Worm (Caenorhabditis elegans) whole organism, mixed stage, embryonic: ENCODE measurements around the gene T05C1.3.

Source experiments
- M03D4.4 ChIP-seq: sonication (generic microtip); optimal IDR thresholded peaks from 2 replicates; lab custom pipeline; 2017; ENCODE audit warnings: mild to moderate bottlenecking, missing genetic modification characterization, missing compliant biosample characterization
- bed-3 ChIP-seq: fragments of 200-800 bp; sonication (Bioruptor generic); optimal IDR thresholded peaks from 3 replicates; lab custom pipeline; 2018; ENCODE audit warnings: mild to moderate bottlenecking, missing genetic modification characterization, moderate library complexity, missing compliant biosample characterization
- blmp-1 ChIP-seq: fragments of 150-350 bp; optimal IDR thresholded peaks from 2 replicates; lab custom pipeline; 2014; ENCODE audit warnings: missing biosample characterization, missing genetic modification characterization
- ceh-39 ChIP-seq: fragments of 150-350 bp; optimal IDR thresholded peaks from 2 replicates; lab custom pipeline; 2014; ENCODE audit warnings: missing biosample characterization, missing genetic modification characterization
- ceh-43 ChIP-seq: fragments of 200-800 bp; sonication (Bioruptor generic); optimal IDR thresholded peaks from 2 replicates; lab custom pipeline; 2018; ENCODE audit warnings: mild to moderate bottlenecking, missing genetic modification characterization, moderate library complexity, missing compliant biosample characterization
- ceh-83 ChIP-seq: fragments of 200-800 bp; sonication (Bioruptor generic); optimal IDR thresholded peaks from 2 replicates; lab custom pipeline; 2018; ENCODE audit warnings: mild to moderate bottlenecking, missing genetic modification characterization, missing compliant biosample characterization
- ces-1 ChIP-seq: fragments of 150-350 bp; optimal IDR thresholded peaks from 2 replicates; lab custom pipeline; 2014; ENCODE audit warnings: missing biosample characterization, missing genetic modification reagents, missing genetic modification characterization
- cnd-1 ChIP-seq: fragments of 200-800 bp; sonication (Bioruptor generic); optimal IDR thresholded peaks from 2 replicates; lab custom pipeline; 2018; ENCODE audit warnings: mild to moderate bottlenecking, missing genetic modification characterization, missing compliant biosample characterization
- drap-1 ChIP-seq: fragments of 200-800 bp; sonication (Bioruptor generic); optimal IDR thresholded peaks from 3 replicates; lab custom pipeline; 2018; ENCODE audit warnings: mild to moderate bottlenecking, missing genetic modification characterization, missing compliant biosample characterization
- elt-1 ChIP-seq: sonication (generic microtip); optimal IDR thresholded peaks from 2 replicates; lab custom pipeline; 2017; ENCODE audit warnings: missing genetic modification characterization, mild to moderate bottlenecking, missing compliant biosample characterization, antibody characterized with exemption, moderate library complexity, borderline replicate concordance; ENCODE audit not compliant: insufficient read depth
- elt-3 ChIP-seq: fragments of 150-350 bp; optimal IDR thresholded peaks from 2 replicates; lab custom pipeline; 2014; ENCODE audit warnings: missing biosample characterization, missing genetic modification characterization
- flh-1 ChIP-seq: fragments of 200-800 bp; sonication (Bioruptor generic); optimal IDR thresholded peaks from 2 replicates; lab custom pipeline; 2018; ENCODE audit warnings: mild to moderate bottlenecking, missing genetic modification characterization, moderate library complexity, missing compliant biosample characterization
- ham-2 ChIP-seq: fragments of 200-800 bp; sonication (Bioruptor generic); optimal IDR thresholded peaks from 2 replicates; lab custom pipeline; 2018; ENCODE audit warnings: mild to moderate bottlenecking, missing genetic modification characterization, missing compliant biosample characterization
- lin-32 ChIP-seq: fragments of 200-800 bp; sonication (Bioruptor generic); optimal IDR thresholded peaks from 2 replicates; lab custom pipeline; 2018; ENCODE audit warnings: mild to moderate bottlenecking, missing genetic modification characterization, missing compliant biosample characterization
- lsy-2 ChIP-seq: fragments of 150-350 bp; optimal IDR thresholded peaks from 2 replicates; lab custom pipeline; 2014; ENCODE audit warnings: missing biosample characterization, missing genetic modification characterization
- mab-5 ChIP-seq: fragments of 150-350 bp; optimal IDR thresholded peaks from 2 replicates; lab custom pipeline; 2014; ENCODE audit warnings: missing biosample characterization, missing genetic modification characterization
- mep-1 ChIP-seq: fragments of 150-350 bp; optimal IDR thresholded peaks from 2 replicates; lab custom pipeline; 2017; ENCODE audit warnings: missing biosample characterization, missing genetic modification reagents, missing genetic modification characterization, inconsistent platforms
- nhr-12 ChIP-seq: fragments of 150-350 bp; optimal IDR thresholded peaks from 2 replicates; lab custom pipeline; 2014; ENCODE audit warnings: missing biosample characterization, missing genetic modification characterization
- nhr-2 ChIP-seq: fragments of 150-350 bp; optimal IDR thresholded peaks from 2 replicates; lab custom pipeline; 2014; ENCODE audit warnings: missing biosample characterization, missing genetic modification characterization
- nhr-237 ChIP-seq: fragments of 150-350 bp; optimal IDR thresholded peaks from 2 replicates; lab custom pipeline; 2014; ENCODE audit warnings: missing biosample characterization, missing genetic modification characterization
- nhr-28 ChIP-seq: fragments of 150-350 bp; optimal IDR thresholded peaks from 2 replicates; lab custom pipeline; 2014; ENCODE audit warnings: missing biosample characterization, missing genetic modification characterization
- nhr-76 ChIP-seq: sonication (generic microtip); optimal IDR thresholded peaks from 2 replicates; lab custom pipeline; 2017; ENCODE audit warnings: missing biosample characterization, missing genetic modification characterization
- pha-4 ChIP-seq: fragments of 150-350 bp; optimal IDR thresholded peaks from 2 replicates; lab custom pipeline; 2018; ENCODE audit warnings: missing biosample characterization, missing genetic modification reagents, missing genetic modification characterization
- sem-2 ChIP-seq: fragments of 200-800 bp; sonication (Bioruptor generic); optimal IDR thresholded peaks from 2 replicates; lab custom pipeline; 2018; ENCODE audit warnings: mild to moderate bottlenecking, missing genetic modification characterization, missing compliant biosample characterization
- snpc-4 ChIP-seq: fragments of 150-350 bp; optimal IDR thresholded peaks from 2 replicates; lab custom pipeline; 2014; ENCODE audit warnings: missing biosample characterization, missing genetic modification characterization
- sptf-1 ChIP-seq: sonication (generic microtip); optimal IDR thresholded peaks from 2 replicates; lab custom pipeline; 2017; ENCODE audit warnings: mild to moderate bottlenecking, missing genetic modification characterization, moderate library complexity, missing compliant biosample characterization
- tbx-8 ChIP-seq: fragments of 200-800 bp; sonication (Bioruptor generic); optimal IDR thresholded peaks from 2 replicates; lab custom pipeline; 2018; ENCODE audit warnings: mild to moderate bottlenecking, missing genetic modification characterization, moderate library complexity, missing compliant biosample characterization
- unc-120 ChIP-seq: sonication (generic microtip); optimal IDR thresholded peaks from 2 replicates; lab custom pipeline; 2017; ENCODE audit warnings: missing genetic modification characterization, missing compliant biosample characterization; ENCODE audit not compliant: poor library complexity, severe bottlenecking
- unc-39 ChIP-seq: fragments of 150-350 bp; optimal IDR thresholded peaks from 2 replicates; lab custom pipeline; 2014; ENCODE audit warnings: missing biosample characterization, missing genetic modification characterization
- unc-62 ChIP-seq: fragments of 150-350 bp; optimal IDR thresholded peaks from 2 replicates; lab custom pipeline; 2014; ENCODE audit warnings: missing biosample characterization, missing genetic modification reagents, missing genetic modification characterization
- zip-8 ChIP-seq: fragments of 150-350 bp; optimal IDR thresholded peaks from 2 replicates; lab custom pipeline; 2014; ENCODE audit warnings: missing biosample characterization, missing genetic modification characterization
- ztf-11 ChIP-seq: fragments of 150-350 bp; optimal IDR thresholded peaks from 2 replicates; lab custom pipeline; 2014; ENCODE audit warnings: missing biosample characterization, missing genetic modification characterization

T05C1.3 gene

DNA sequence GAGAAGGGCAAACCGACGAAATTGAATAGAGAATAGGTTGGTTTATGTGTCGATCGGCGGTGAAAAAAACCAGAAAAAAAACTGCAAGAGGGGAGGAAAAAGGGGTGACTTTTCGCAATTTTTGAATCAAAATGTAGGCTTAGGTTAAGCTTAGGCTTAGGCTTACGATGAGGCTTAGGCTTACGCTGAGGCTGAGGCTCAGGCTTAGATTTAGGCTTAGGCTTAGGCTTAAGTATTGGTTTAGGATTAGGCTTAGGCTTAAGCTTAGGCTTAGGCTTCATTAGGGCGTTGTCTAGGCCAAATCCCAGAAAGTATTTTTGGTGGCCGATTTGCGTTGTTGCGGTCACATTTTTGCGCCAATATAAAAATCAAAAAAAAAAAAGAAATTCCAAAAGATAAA, 34.4 kb downstream of the T05C1.3 start:
- no peak for TF ChIP-seq ceh-83 (GFP tag; lab: Kevin White, UChicago)
- no peak for TF ChIP-seq cnd-1 (tag; lab: Kevin White, UChicago)

DNA sequence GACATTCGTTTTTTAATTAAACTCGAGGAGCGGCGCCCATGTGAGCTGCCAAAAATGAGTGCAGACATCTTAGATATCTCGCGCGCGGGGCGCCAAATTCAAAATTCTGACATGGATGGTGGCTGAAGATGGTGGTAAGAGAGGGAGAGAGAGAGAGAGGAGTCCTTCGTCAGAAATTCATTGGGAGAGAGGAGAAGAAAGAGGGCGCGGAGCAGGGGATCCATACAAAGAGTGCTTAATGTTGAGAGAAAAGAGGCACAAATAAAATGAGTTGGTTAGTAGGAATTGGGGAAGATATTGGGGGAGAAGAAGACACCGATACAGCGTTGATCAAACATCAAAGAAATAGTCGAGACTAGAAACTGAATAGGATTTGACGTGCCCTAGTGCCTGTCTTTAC, 35.7 kb downstream of the T05C1.3 start:
- no peak for TF ChIP-seq elt-3 (tag; lab: Kevin White, UChicago)
- peak; percentile 55 for TF ChIP-seq ces-1
- TF ChIP-seq nhr-28 (tag; lab: Kevin White, UChicago) = no peak

DNA sequence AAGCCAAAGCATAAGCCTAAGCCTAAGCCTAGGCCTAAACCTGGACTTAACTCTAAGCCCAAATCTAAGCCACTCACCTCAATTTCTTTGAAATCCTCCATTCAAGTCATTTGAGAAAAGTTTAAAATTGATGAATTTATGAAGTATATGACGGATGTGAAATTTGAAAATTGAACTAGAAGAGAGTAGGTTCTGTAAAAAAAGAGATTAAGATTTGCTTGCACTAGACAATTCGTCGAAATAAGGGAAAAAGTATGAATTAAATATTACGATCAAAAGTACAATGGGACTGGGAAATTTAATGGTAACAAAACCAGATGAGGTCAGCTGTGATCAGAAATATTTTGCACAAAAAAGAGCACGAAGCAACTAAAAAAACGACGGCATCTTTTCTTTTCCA, 36.1 kb downstream of the T05C1.3 start, which contains the start of gene twk-2:
twk-2 (minus strand) TSS at position 101 of the 400 bp plus-strand sequence.
- TF ChIP-seq ceh-43 (GFP tag; lab: Kevin White, UChicago) = no peak
- no peak for TF ChIP-seq unc-39 (tag; lab: Kevin White, UChicago)
- TF ChIP-seq nhr-2 (tag; lab: Kevin White, UChicago) = no peak
- no peak for TF ChIP-seq bed-3 (GFP tag; lab: Kevin White, UChicago)
- TF ChIP-seq ceh-83 (GFP tag; lab: Kevin White, UChicago) = no peak
- no peak for TF ChIP-seq nhr-12 (tag; lab: Kevin White, UChicago)
- no peak for TF ChIP-seq drap-1 (GFP tag; lab: Kevin White, UChicago)
- TF ChIP-seq zip-8 = no peak
- no peak for TF ChIP-seq sem-2
- TF ChIP-seq blmp-1 (tag; lab: Kevin White, UChicago) = no peak
- TF ChIP-seq cnd-1 (tag; lab: Kevin White, UChicago) = no peak

DNA sequence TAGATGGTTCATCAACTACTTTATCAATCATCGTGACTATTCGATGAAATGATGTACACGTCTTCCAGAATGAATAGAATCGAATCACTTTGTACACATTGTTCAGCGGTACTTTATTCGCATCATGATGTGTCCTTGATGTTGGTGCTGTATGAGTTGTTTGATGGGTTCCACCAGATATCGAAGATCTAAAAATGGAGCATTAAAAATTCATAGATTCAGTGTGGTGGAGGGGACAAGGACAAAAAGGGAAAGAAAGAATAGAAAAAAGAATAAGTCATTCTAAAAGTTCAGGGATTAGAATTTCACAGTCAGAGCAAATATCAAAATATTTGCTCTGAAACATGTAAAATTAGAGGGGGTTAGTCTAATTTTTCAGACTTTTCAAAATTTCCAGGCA, 44.4 kb downstream of the T05C1.3 start:
- TF ChIP-seq ztf-11 (tag; lab: Kevin White, UChicago) = no peak
- TF ChIP-seq nhr-12 (tag; lab: Kevin White, UChicago) = no peak
- no peak for TF ChIP-seq unc-120 (tag; lab: Kevin White, UChicago)
- TF ChIP-seq zip-8 = no peak
- no peak for TF ChIP-seq nhr-2 (tag; lab: Kevin White, UChicago)
- TF ChIP-seq nhr-76 (tag; lab: Kevin White, UChicago) = no peak
- no peak for TF ChIP-seq drap-1 (GFP tag; lab: Kevin White, UChicago)
- TF ChIP-seq M03D4.4 (tag; lab: Kevin White, UChicago) = no peak
- TF ChIP-seq, all 35 proteins: peak for 0

DNA sequence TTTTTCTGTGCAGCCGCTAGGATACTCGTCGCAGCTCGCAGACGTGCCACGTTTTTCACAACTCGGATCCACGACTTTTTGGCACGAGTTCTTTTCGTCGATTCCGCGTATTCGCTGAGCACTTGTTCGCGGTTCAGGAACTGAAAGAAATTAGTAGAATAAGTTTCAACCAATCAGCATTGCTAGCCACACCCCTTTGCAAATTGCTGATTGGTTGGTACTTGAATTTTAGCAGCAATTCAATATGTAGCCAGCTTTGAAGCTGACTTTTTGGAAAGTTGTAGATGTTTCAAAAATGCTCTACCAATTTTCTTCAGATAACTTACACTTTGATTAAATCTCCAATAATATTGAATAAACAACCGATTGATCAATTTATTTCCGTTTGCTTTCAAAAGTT, 47.9 kb downstream of the T05C1.3 start:
- TF ChIP-seq cnd-1 (tag; lab: Kevin White, UChicago) (no peak), snpc-4 (tag; lab: Kevin White, UChicago) (no peak), lin-32 (no peak), unc-62 (GFP tag; lab: Kevin White, UChicago) (no peak), zip-8 (no peak), bed-3 (GFP tag; lab: Kevin White, UChicago) (no peak), tbx-8 (GFP tag; lab: Kevin White, UChicago) (no peak), mab-5 (tag; lab: Kevin White, UChicago) (no peak), lsy-2 (tag; lab: Kevin White, UChicago) (no peak), sem-2 (no peak), ceh-43 (GFP tag; lab: Kevin White, UChicago) (no peak), flh-1 (GFP tag; lab: Kevin White, UChicago) (no peak)

DNA sequence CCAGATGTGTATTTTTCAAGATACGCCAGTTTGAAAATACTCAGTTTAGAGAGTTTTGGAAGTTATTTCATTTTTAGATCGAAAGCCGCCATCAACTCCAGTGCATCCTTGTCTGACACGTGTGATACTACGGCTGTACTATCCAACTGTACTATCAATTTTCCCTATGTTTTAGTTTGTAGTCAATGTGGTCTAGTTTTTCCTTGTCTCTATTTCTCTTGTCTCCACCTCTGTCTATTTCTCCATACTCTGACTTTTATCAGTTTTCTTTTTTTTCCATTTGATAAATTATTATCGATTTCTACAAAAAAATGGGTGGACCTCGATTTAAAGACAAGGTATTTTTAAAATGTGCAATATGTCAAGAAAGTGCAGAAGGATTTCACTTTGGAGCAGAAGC, 50.6 kb downstream of the T05C1.3 start, which contains the start of gene nhr-16:
nhr-16 (plus strand) TSS at position 205 of the 400 bp plus-strand sequence.
- TF ChIP-seq sptf-1 (tag; lab: Kevin White, UChicago) (no peak), ham-2 (GFP tag; lab: Kevin White, UChicago) (no peak), drap-1 (GFP tag; lab: Kevin White, UChicago) (no peak), ztf-11 (tag; lab: Kevin White, UChicago) (no peak), unc-62 (GFP tag; lab: Kevin White, UChicago) (no peak), nhr-76 (tag; lab: Kevin White, UChicago) (no peak), mep-1 (tag; lab: Kevin White, UChicago) (no peak), cnd-1 (tag; lab: Kevin White, UChicago) (no peak), nhr-2 (tag; lab: Kevin White, UChicago) (no peak), lsy-2 (tag; lab: Kevin White, UChicago) (no peak), elt-1 (tag; lab: Kevin White, UChicago) (no peak), flh-1 (GFP tag; lab: Kevin White, UChicago) (no peak), mab-5 (tag; lab: Kevin White, UChicago) (no peak), ceh-39 (tag; lab: Kevin White, UChicago) (no peak), pha-4 (tag; lab: Kevin White, UChicago) (no peak), bed-3 (GFP tag; lab: Kevin White, UChicago) (no peak), lin-32 (no peak), nhr-237 (no peak), elt-3 (tag; lab: Kevin White, UChicago) (no peak), nhr-28 (tag; lab: Kevin White, UChicago) (no peak)
